Fruit fly (Drosophila melanogaster) whole organism, embryonic: ENCODE measurements around the gene siz.

Experiments used
- Antp ChIP-seq: fragments of 200-800 bp; sonication (Bioruptor generic); optimal IDR thresholded peaks from 3 replicates; lab custom pipeline; 2016; ENCODE audit warnings: missing biosample characterization, missing genetic modification characterization
- B-H2 ChIP-seq: fragments of 200-800 bp; sonication (Bioruptor generic); optimal IDR thresholded peaks from 2 replicates; lab custom pipeline; 2018; ENCODE audit warnings: missing biosample characterization, mild to moderate bottlenecking, missing genetic modification characterization
- CG10543 ChIP-seq: fragments of 200-800 bp; sonication (Bioruptor generic); optimal IDR thresholded peaks from 3 replicates; lab custom pipeline; 2017; ENCODE audit warnings: missing biosample characterization, mild to moderate bottlenecking, missing genetic modification characterization, moderate library complexity
- CG10654 ChIP-seq: fragments of 200-800 bp; sonication (Bioruptor generic); optimal IDR thresholded peaks from 2 replicates; lab custom pipeline; 2016; ENCODE audit warnings: missing biosample characterization, missing genetic modification characterization
- CG10979 ChIP-seq: fragments of 200-800 bp; sonication (Bioruptor generic); optimal IDR thresholded peaks from 2 replicates; lab custom pipeline; 2018; ENCODE audit warnings: missing biosample characterization, mild to moderate bottlenecking, missing genetic modification characterization, moderate library complexity
- CG12104 ChIP-seq: fragments of 200-800 bp; sonication (Bioruptor generic); optimal IDR thresholded peaks from 3 replicates; lab custom pipeline; 2016; ENCODE audit warnings: missing biosample characterization, missing genetic modification characterization
- CG1233 ChIP-seq: fragments of 200-800 bp; sonication (Bioruptor generic); optimal IDR thresholded peaks from 4 replicates; lab custom pipeline; 2018; ENCODE audit warnings: missing biosample characterization, mild to moderate bottlenecking, missing genetic modification characterization
- CG12659 ChIP-seq: fragments of 200-800 bp; sonication (Bioruptor generic); optimal IDR thresholded peaks from 3 replicates; lab custom pipeline; 2017; ENCODE audit warnings: mild to moderate bottlenecking, missing biosample characterization, missing genetic modification reagents, missing genetic modification characterization
- CG17612 ChIP-seq: fragments of 200-800 bp; sonication (Bioruptor generic); IDR thresholded peaks from 2 replicates; pipeline ENCODE4 v1.3.6; 2022; ENCODE audit warnings: missing biosample characterization, missing genetic modification characterization
- CG18599 ChIP-seq: fragments of 200-800 bp; sonication (Bioruptor generic); optimal IDR thresholded peaks from 3 replicates; lab custom pipeline; 2017; ENCODE audit warnings: missing biosample characterization, missing genetic modification characterization, mild to moderate bottlenecking, moderate library complexity, missing genetic modification reagents
- CG2199 ChIP-seq: fragments of 200-800 bp; sonication (Bioruptor generic); IDR thresholded peaks from 3 replicates; pipeline ENCODE4 v1.3.6; 2022; ENCODE audit warnings: missing biosample characterization, missing genetic modification characterization
- CG33213 ChIP-seq: fragments of 200-800 bp; sonication (Bioruptor generic); optimal IDR thresholded peaks from 3 replicates; lab custom pipeline; 2016; ENCODE audit warnings: missing biosample characterization, missing genetic modification characterization
- CG34376 ChIP-seq: fragments of 200-800 bp; sonication (Bioruptor generic); optimal IDR thresholded peaks from 2 replicates; lab custom pipeline; 2018; ENCODE audit warnings: missing biosample characterization, mild to moderate bottlenecking, missing genetic modification characterization
- CG4707 ChIP-seq: fragments of 200-800 bp; sonication (Bioruptor generic); optimal IDR thresholded peaks from 2 replicates; lab custom pipeline; 2018; ENCODE audit warnings: missing biosample characterization, mild to moderate bottlenecking, missing genetic modification characterization, moderate library complexity
- CG6254 ChIP-seq: fragments of 200-800 bp; sonication (Bioruptor generic); optimal IDR thresholded peaks from 3 replicates; lab custom pipeline; 2017; ENCODE audit warnings: mild to moderate bottlenecking, missing biosample characterization, missing genetic modification reagents, missing genetic modification characterization
- CG6683 ChIP-seq: fragments of 200-800 bp; sonication (Bioruptor generic); optimal IDR thresholded peaks from 2 replicates; lab custom pipeline; 2017; ENCODE audit warnings: missing biosample characterization, mild to moderate bottlenecking, missing genetic modification characterization, missing genetic modification reagents
- CG7271 ChIP-seq: fragments of 200-800 bp; sonication (Bioruptor generic); optimal IDR thresholded peaks from 2 replicates; lab custom pipeline; 2018; ENCODE audit warnings: missing biosample characterization, mild to moderate bottlenecking, missing genetic modification characterization, moderate library complexity
- CG7556 ChIP-seq: fragments of 200-800 bp; sonication (Bioruptor generic); optimal IDR thresholded peaks from 2 replicates; lab custom pipeline; 2017; ENCODE audit warnings: missing biosample characterization, mild to moderate bottlenecking, missing genetic modification characterization
- CG7987 ChIP-seq: fragments of 200-800 bp; sonication (Bioruptor generic); optimal IDR thresholded peaks from 2 replicates; lab custom pipeline; 2018; ENCODE audit warnings: missing biosample characterization, mild to moderate bottlenecking, missing genetic modification characterization, moderate library complexity
- CG8290 ChIP-seq, 3 experiments: fragments of 200-800 bp; sonication (Bioruptor generic); optimal IDR thresholded peaks; 2 replicates each; lab custom pipeline; 2016 to 2019; ENCODE audit warnings: missing biosample characterization in 3 of 3, missing genetic modification characterization in 3 of 3, mild to moderate bottlenecking in 2 of 3, moderate library complexity in 1 of 3
- D19A ChIP-seq: fragments of 200-800 bp; optimal IDR thresholded peaks from 3 replicates; lab custom pipeline; 2019; ENCODE audit warnings: missing biosample characterization, mild to moderate bottlenecking, missing genetic modification characterization, moderate library complexity
- E2f2 ChIP-seq: fragments of 200-800 bp; sonication (Bioruptor generic); IDR thresholded peaks from 2 replicates; pipeline ENCODE4 v1.3.6; 2022; ENCODE audit warnings: missing biosample characterization, missing genetic modification characterization
- Ets65A ChIP-seq: fragments of 200-800 bp; sonication (Bioruptor generic); peaks from one replicate; lab custom pipeline; 2016; ENCODE audit warnings: missing biosample characterization, missing genetic modification characterization
- Fer3 ChIP-seq: fragments of 200-800 bp; sonication (Bioruptor generic); optimal IDR thresholded peaks from 2 replicates; lab custom pipeline; 2018; ENCODE audit warnings: missing biosample characterization, mild to moderate bottlenecking, missing genetic modification characterization, moderate library complexity
- Gsc ChIP-seq: fragments of 200-800 bp; sonication (Bioruptor generic); IDR thresholded peaks from 2 replicates; pipeline ENCODE4 v1.3.6; 2022; ENCODE audit warnings: missing biosample characterization, missing genetic modification characterization
- H15 ChIP-seq: fragments of 200-800 bp; sonication (Bioruptor generic); IDR thresholded peaks from 3 replicates; pipeline ENCODE4 v1.3.6; 2022; ENCODE audit warnings: missing biosample characterization, missing genetic modification characterization
- Hr3 ChIP-seq: fragments of 200-800 bp; sonication (Bioruptor generic); optimal IDR thresholded peaks from 3 replicates; lab custom pipeline; 2016; ENCODE audit warnings: missing biosample characterization, missing genetic modification characterization
- Neu2 ChIP-seq: fragments of 200-800 bp; sonication (Bioruptor generic); optimal IDR thresholded peaks from 3 replicates; lab custom pipeline; 2016; ENCODE audit warnings: missing biosample characterization, missing genetic modification characterization, borderline replicate concordance
- NfI ChIP-seq: fragments of 200-800 bp; sonication (Bioruptor generic); optimal IDR thresholded peaks from 3 replicates; lab custom pipeline; 2018; ENCODE audit warnings: missing biosample characterization, mild to moderate bottlenecking, missing genetic modification characterization, moderate library complexity
- Oaz ChIP-seq: fragments of 200-800 bp; sonication (Bioruptor generic); IDR thresholded peaks from 2 replicates; pipeline ENCODE4 v1.3.6; 2022; ENCODE audit warnings: missing biosample characterization, missing genetic modification characterization
- ac ChIP-seq: fragments of 200-800 bp; sonication (Bioruptor generic); optimal IDR thresholded peaks from 3 replicates; lab custom pipeline; 2017; ENCODE audit warnings: missing biosample characterization, mild to moderate bottlenecking, missing genetic modification characterization
- bsh ChIP-seq, 2 experiments: fragments of 200-800 bp; sonication (Bioruptor generic); optimal IDR thresholded peaks; 2 replicates each; lab custom pipeline; 2017 to 2018; ENCODE audit warnings: mild to moderate bottlenecking in 2 of 2, missing biosample characterization in 2 of 2, missing genetic modification characterization in 2 of 2, moderate library complexity in 1 of 2
- cg ChIP-seq: fragments of 200-800 bp; sonication (Bioruptor generic); optimal IDR thresholded peaks from 3 replicates; lab custom pipeline; 2019; ENCODE audit warnings: missing biosample characterization, mild to moderate bottlenecking, missing genetic modification characterization, moderate library complexity
- corto ChIP-seq: fragments of 200-800 bp; sonication (Bioruptor generic); optimal IDR thresholded peaks from 2 replicates; lab custom pipeline; 2016; ENCODE audit warnings: missing biosample characterization, mild to moderate bottlenecking, missing genetic modification characterization, moderate library complexity
- crp ChIP-seq, 2 experiments: fragments of 200-800 bp; sonication (Bioruptor generic); optimal IDR thresholded peaks; 2 replicates in 1 of 2; 3 replicates in 1 of 2; lab custom pipeline; 2017; ENCODE audit warnings: missing biosample characterization in 2 of 2, missing genetic modification characterization in 2 of 2, mild to moderate bottlenecking in 1 of 2, moderate library complexity in 1 of 2
- dan ChIP-seq: fragments of 200-800 bp; sonication (Bioruptor generic); IDR thresholded peaks from 2 replicates; pipeline ENCODE4 v1.3.6; 2022; ENCODE audit warnings: missing biosample characterization, missing genetic modification characterization
- grn ChIP-seq: fragments of 200-800 bp; sonication (Bioruptor generic); optimal IDR thresholded peaks from 3 replicates; lab custom pipeline; 2017; ENCODE audit warnings: missing biosample characterization, missing genetic modification characterization
- ham ChIP-seq: fragments of 200-800 bp; sonication (Bioruptor generic); IDR thresholded peaks from 2 replicates; pipeline ENCODE4 v1.3.6; 2022; ENCODE audit warnings: missing biosample characterization, missing genetic modification characterization
- ind ChIP-seq: fragments of 200-800 bp; sonication (Bioruptor generic); optimal IDR thresholded peaks from 3 replicates; lab custom pipeline; 2016; ENCODE audit warnings: missing biosample characterization, missing genetic modification characterization
- lab ChIP-seq: fragments of 200-800 bp; sonication (Bioruptor generic); optimal IDR thresholded peaks from 3 replicates; lab custom pipeline; 2017; ENCODE audit warnings: missing biosample characterization, missing genetic modification characterization, mild to moderate bottlenecking, moderate library complexity, missing genetic modification reagents
- lmd ChIP-seq: fragments of 200-800 bp; sonication (Bioruptor generic); IDR thresholded peaks from 2 replicates; pipeline ENCODE4 v1.3.6; 2022; ENCODE audit warnings: missing biosample characterization, missing genetic modification characterization
- nerfin-2 ChIP-seq: fragments of 200-800 bp; sonication (Bioruptor generic); IDR thresholded peaks from 2 replicates; pipeline ENCODE4 v1.3.6; 2022; ENCODE audit warnings: missing biosample characterization, missing genetic modification characterization; ENCODE audit not compliant: partially characterized antibody
- prd ChIP-seq, 3 experiments: fragments of >200 bp in 2 of 3; fragments of 200-800 bp in 1 of 3; sonication (Bioruptor generic) in 1 of 3; optimal IDR thresholded peaks in 2 of 3; IDR thresholded peaks in 1 of 3; 2 replicates in 2 of 3; 3 replicates in 1 of 3; pipeline versions ENCODE4 v1.3.6 to Lab custom; 2017 to 2022; ENCODE audit warnings: missing biosample characterization in 1 of 3, missing genetic modification characterization in 1 of 3
- pros ChIP-seq: fragments of 200-800 bp; sonication (Bioruptor generic); optimal IDR thresholded peaks from 3 replicates; lab custom pipeline; 2019; ENCODE audit warnings: missing biosample characterization, mild to moderate bottlenecking, missing genetic modification characterization, moderate library complexity
- row ChIP-seq: fragments of 200-800 bp; sonication (Bioruptor generic); IDR thresholded peaks from 3 replicates; pipeline ENCODE4 v1.3.6; 2022; ENCODE audit warnings: missing biosample characterization, missing genetic modification characterization
- sima ChIP-seq: fragments of 200-800 bp; sonication (Bioruptor generic); optimal IDR thresholded peaks from 2 replicates; lab custom pipeline; 2016; ENCODE audit warnings: missing biosample characterization, missing genetic modification characterization
- zfh2 ChIP-seq: fragments of 200-800 bp; sonication (Bioruptor generic); optimal IDR thresholded peaks from 2 replicates; lab custom pipeline; 2016; ENCODE audit warnings: missing biosample characterization, missing genetic modification characterization

The siz gene

dm6 chr3L:21056792-21057567 is 22.6 kb downstream of the siz start (continued):
- TF ChIP-seq D19A (tag; lab: Kevin White, UChicago) (peak; percentile 50), row (GFP tag; lab: Robert Waterston, UW) (peak; percentile 60; the same call in 2 of the 3 replicates), CG17612 (GFP tag; lab: Robert Waterston, UW) (no peak), H15 (GFP tag; lab: Robert Waterston, UW) (no peak), bsh (GFP tag; optimal IDR thresholded peaks at IDR 0.05; lab: Kevin White, UChicago) (peak in 1 of 2 experiments; percentile 20), Antp (GFP tag; lab: Kevin White, UChicago) (no peak), CG2199 (GFP tag; lab: Robert Waterston, UW) (0 out of 3 replicates have a peak, but pooled peaks have one; percentile 63), Ets65A (GFP tag; lab: Kevin White, UChicago) (peak; percentile 20), Oaz (0 out of 2 replicates have a peak, but pooled peaks have one; percentile 19), B-H2 (GFP tag; lab: Kevin White, UChicago) (peak; percentile 26), CG10543 (peak; percentile 70), CG7556 (GFP tag; lab: Kevin White, UChicago) (peak; percentile 12), CG12659 (GFP tag; lab: Kevin White, UChicago) (peak; percentile 22), ham (no peak), cg (GFP tag; lab: Kevin White, UChicago) (peak; percentile 41), dan (GFP tag; lab: Robert Waterston, UW) (no peak), Fer3 (tag; lab: Kevin White, UChicago) (peak; percentile 8), corto (no peak), zfh2 (peak; percentile 3), NfI (GFP tag; lab: Kevin White, UChicago) (no peak), lmd (GFP tag; lab: Robert Waterston, UW) (peak; percentile 10; the same call in 1 of the 2 replicates), CG6683 (GFP tag; lab: Kevin White, UChicago) (no peak), CG6254 (GFP tag; lab: Kevin White, UChicago) (no peak), CG1233 (GFP tag; lab: Kevin White, UChicago) (peak; percentile 5), CG34376 (GFP tag; lab: Kevin White, UChicago) (no peak), crp (GFP tag; optimal IDR thresholded peaks at IDR 0.05; lab: Kevin White, UChicago) (no peak), grn (GFP tag; lab: Kevin White, UChicago) (no peak), Gsc (GFP tag; lab: Robert Waterston, UW) (no peak), lab (GFP tag; lab: Kevin White, UChicago) (no peak), Neu2 (GFP tag; lab: Kevin White, UChicago) (no peak), CG18599 (GFP tag; lab: Kevin White, UChicago) (no peak), ind (peak; percentile 2), sima (GFP tag; lab: Kevin White, UChicago) (no peak), CG33213 (no peak), E2f2 (GFP tag; lab: Robert Waterston, UW) (no peak), ac (no peak), CG7271 (tag; lab: Kevin White, UChicago) (no peak), nerfin-2 (GFP tag; lab: Robert Waterston, UW) (no peak), CG10979 (tag; lab: Kevin White, UChicago) (peak; percentile 15), CG4707 (no peak), prd (optimal IDR thresholded peaks at IDR 0.05; lab: Kevin White, UChicago) (no peak), prd (GFP tag; IDR thresholded peaks at IDR 0.05; lab: Robert Waterston, UW) (peak; percentile 27; the same call in 1 of the 3 replicates), pros (GFP tag; lab: Kevin White, UChicago) (peak; percentile 74), CG7987 (no peak), CG8290 (GFP tag; optimal IDR thresholded peaks at IDR 0.05; lab: Kevin White, UChicago) (no peak), CG8290 (tag; optimal IDR thresholded peaks at IDR 0.05; lab: Kevin White, UChicago) (no peak), CG12104 (no peak), Hr3 (GFP tag; lab: Kevin White, UChicago) (peak; percentile 4), CG10654 (no peak)
